Fruit fly (Drosophila melanogaster) whole organism, embryonic: ENCODE data around the gene Lrch.

ENCODE experiments used
- Bgb ChIP-seq: fragments of 200-800 bp; sonication (Bioruptor generic); IDR thresholded peaks from 2 replicates; pipeline ENCODE4 v1.3.6; 2022; ENCODE audit warnings: missing biosample characterization, missing genetic modification characterization; ENCODE audit not compliant: partially characterized antibody
- BtbVII ChIP-seq: fragments of 200-800 bp; sonication (Bioruptor generic); optimal IDR thresholded peaks from 3 replicates; lab custom pipeline; 2017; ENCODE audit warnings: missing biosample characterization, mild to moderate bottlenecking, missing genetic modification characterization
- C15 ChIP-seq: fragments of 200-800 bp; sonication (Bioruptor generic); IDR thresholded peaks from 3 replicates; pipeline ENCODE4 v1.3.6; 2022; ENCODE audit warnings: missing biosample characterization, missing genetic modification characterization
- CG10654 ChIP-seq: fragments of 200-800 bp; sonication (Bioruptor generic); optimal IDR thresholded peaks from 2 replicates; lab custom pipeline; 2016; ENCODE audit warnings: missing biosample characterization, missing genetic modification characterization
- CG12104 ChIP-seq: fragments of 200-800 bp; sonication (Bioruptor generic); optimal IDR thresholded peaks from 3 replicates; lab custom pipeline; 2016; ENCODE audit warnings: missing biosample characterization, missing genetic modification characterization
- CG12769 ChIP-seq: fragments of 200-800 bp; sonication (Bioruptor generic); optimal IDR thresholded peaks from 2 replicates; lab custom pipeline; 2019; ENCODE audit warnings: missing biosample characterization, mild to moderate bottlenecking, missing genetic modification characterization, moderate library complexity
- CG13624 ChIP-seq: fragments of 200-800 bp; sonication (Bioruptor generic); optimal IDR thresholded peaks from 2 replicates; lab custom pipeline; 2016; ENCODE audit warnings: missing biosample characterization, missing genetic modification characterization
- CG15696 ChIP-seq: fragments of 200-800 bp; sonication (Bioruptor generic); optimal IDR thresholded peaks from 2 replicates; lab custom pipeline; 2019; ENCODE audit warnings: missing biosample characterization, mild to moderate bottlenecking, missing genetic modification characterization, moderate library complexity
- CG1602 ChIP-seq: fragments of 200-800 bp; sonication (Bioruptor generic); optimal IDR thresholded peaks from 3 replicates; lab custom pipeline; 2016; ENCODE audit warnings: missing biosample characterization, missing genetic modification characterization
- CG18476 ChIP-seq: fragments of 200-800 bp; sonication (Bioruptor generic); optimal IDR thresholded peaks from 2 replicates; lab custom pipeline; 2016; ENCODE audit warnings: missing biosample characterization, mild to moderate bottlenecking, missing genetic modification characterization
- CG18619 ChIP-seq: fragments of 200-800 bp; sonication (Bioruptor generic); optimal IDR thresholded peaks from 3 replicates; lab custom pipeline; 2017; ENCODE audit warnings: missing biosample characterization, mild to moderate bottlenecking, missing genetic modification characterization
- CG31365 ChIP-seq: fragments of 200-800 bp; sonication (Bioruptor generic); optimal IDR thresholded peaks from 2 replicates; lab custom pipeline; 2018; ENCODE audit warnings: missing biosample characterization, mild to moderate bottlenecking, missing genetic modification characterization
- CG42726 ChIP-seq: fragments of 200-800 bp; sonication (Bioruptor generic); IDR thresholded peaks from 2 replicates; pipeline ENCODE4 v1.3.6; 2022; ENCODE audit warnings: missing biosample characterization, missing genetic modification characterization; ENCODE audit not compliant: partially characterized antibody
- CG4424 ChIP-seq: fragments of 200-800 bp; sonication (Bioruptor generic); optimal IDR thresholded peaks from 3 replicates; lab custom pipeline; 2016; ENCODE audit warnings: missing biosample characterization, missing genetic modification characterization
- CG4707 ChIP-seq: fragments of 200-800 bp; sonication (Bioruptor generic); optimal IDR thresholded peaks from 2 replicates; lab custom pipeline; 2018; ENCODE audit warnings: missing biosample characterization, mild to moderate bottlenecking, missing genetic modification characterization, moderate library complexity
- CG5953 ChIP-seq: fragments of 200-800 bp; sonication (Bioruptor generic); IDR thresholded peaks from 2 replicates; pipeline ENCODE4 v1.3.6; 2022; ENCODE audit warnings: missing biosample characterization, missing genetic modification characterization
- CG7963 ChIP-seq: fragments of 200-800 bp; sonication (Bioruptor generic); IDR thresholded peaks from 3 replicates; pipeline ENCODE4 v1.3.6; 2022; ENCODE audit warnings: missing biosample characterization, missing genetic modification characterization; ENCODE audit not compliant: partially characterized antibody
- CG7987 ChIP-seq: fragments of 200-800 bp; sonication (Bioruptor generic); optimal IDR thresholded peaks from 2 replicates; lab custom pipeline; 2018; ENCODE audit warnings: missing biosample characterization, mild to moderate bottlenecking, missing genetic modification characterization, moderate library complexity
- CG8359 ChIP-seq: fragments of 200-800 bp; sonication (Bioruptor generic); optimal IDR thresholded peaks from 2 replicates; lab custom pipeline; 2017; ENCODE audit warnings: missing biosample characterization, mild to moderate bottlenecking, missing genetic modification characterization, borderline replicate concordance
- CG8388 ChIP-seq: fragments of 200-800 bp; sonication (Bioruptor generic); optimal IDR thresholded peaks from 2 replicates; lab custom pipeline; 2019; ENCODE audit warnings: missing biosample characterization, mild to moderate bottlenecking, missing genetic modification characterization, moderate library complexity
- CHES-1-like ChIP-seq: fragments of 200-800 bp; sonication (Bioruptor generic); optimal IDR thresholded peaks from 2 replicates; lab custom pipeline; 2016; ENCODE audit warnings: missing biosample characterization, missing genetic modification characterization
- CkIIα-i1 ChIP-seq: fragments of 200-800 bp; sonication (Bioruptor generic); IDR thresholded peaks from 2 replicates; pipeline ENCODE4 v1.3.6; 2022; ENCODE audit warnings: missing biosample characterization, missing genetic modification characterization
- Dll ChIP-seq: fragments of 200-800 bp; sonication (Bioruptor generic); IDR thresholded peaks from 4 replicates; pipeline ENCODE4 v1.3.6; 2022; ENCODE audit warnings: missing biosample characterization, missing genetic modification characterization; ENCODE audit not compliant: partially characterized antibody
- HHEX ChIP-seq: fragments of 200-800 bp; sonication (Bioruptor generic); optimal IDR thresholded peaks from 3 replicates; lab custom pipeline; 2017; ENCODE audit warnings: missing biosample characterization, mild to moderate bottlenecking, missing genetic modification characterization, missing genetic modification reagents
- HLH3B ChIP-seq: fragments of 200-800 bp; sonication (Bioruptor generic); IDR thresholded peaks from 2 replicates; pipeline ENCODE4 v1.3.6; 2022; ENCODE audit warnings: missing biosample characterization, missing genetic modification characterization
- HLH54F ChIP-seq: fragments of 200-800 bp; sonication (Bioruptor generic); optimal IDR thresholded peaks from 3 replicates; lab custom pipeline; 2016; ENCODE audit warnings: missing biosample characterization, missing genetic modification characterization
- Hsf ChIP-seq: fragments of 200-800 bp; sonication (Bioruptor generic); optimal IDR thresholded peaks from 3 replicates; lab custom pipeline; 2016; ENCODE audit warnings: missing biosample characterization, missing genetic modification characterization
- Lpt ChIP-seq: fragments of >200 bp; optimal IDR thresholded peaks from 2 replicates; lab custom pipeline; 2018; ENCODE audit warnings: missing biosample characterization, missing genetic modification characterization
- Myb ChIP-seq: fragments of 200-800 bp; sonication (Bioruptor generic); optimal IDR thresholded peaks from 2 replicates; lab custom pipeline; 2016; ENCODE audit warnings: missing biosample characterization, missing genetic modification characterization
- Nf-YC ChIP-seq: fragments of 200-800 bp; optimal IDR thresholded peaks from 3 replicates; lab custom pipeline; 2019; ENCODE audit warnings: missing biosample characterization, mild to moderate bottlenecking, missing genetic modification characterization, moderate library complexity
- Ravus ChIP-seq: fragments of 200-800 bp; sonication (Bioruptor generic); IDR thresholded peaks from 2 replicates; pipeline ENCODE4 v1.3.6; 2022; ENCODE audit warnings: missing biosample characterization, missing genetic modification characterization
- Rx ChIP-seq: fragments of 200-800 bp; sonication (Bioruptor generic); IDR thresholded peaks from 2 replicates; pipeline ENCODE4 v1.3.6; 2022; ENCODE audit warnings: missing biosample characterization, missing genetic modification characterization
- Sry-δ ChIP-seq: fragments of 200-800 bp; sonication (Bioruptor generic); optimal IDR thresholded peaks from 2 replicates; lab custom pipeline; 2016; ENCODE audit warnings: missing biosample characterization, missing genetic modification characterization
- ato ChIP-seq: fragments of 200-800 bp; sonication (Bioruptor generic); IDR thresholded peaks from 2 replicates; pipeline ENCODE4 v1.3.6; 2022; ENCODE audit warnings: missing biosample characterization, missing genetic modification characterization; ENCODE audit not compliant: partially characterized antibody
- bab2 ChIP-seq: fragments of 200-800 bp; sonication (Bioruptor generic); optimal IDR thresholded peaks from 2 replicates; lab custom pipeline; 2016; ENCODE audit warnings: missing biosample characterization, missing genetic modification characterization
- bigmax ChIP-seq: fragments of 200-800 bp; sonication (Bioruptor generic); optimal IDR thresholded peaks from 2 replicates; lab custom pipeline; 2018; ENCODE audit warnings: missing biosample characterization, mild to moderate bottlenecking, missing genetic modification characterization
- cg ChIP-seq: fragments of 200-800 bp; sonication (Bioruptor generic); optimal IDR thresholded peaks from 3 replicates; lab custom pipeline; 2019; ENCODE audit warnings: missing biosample characterization, mild to moderate bottlenecking, missing genetic modification characterization, moderate library complexity
- dmrt11E ChIP-seq: fragments of 200-800 bp; sonication (Bioruptor generic); optimal IDR thresholded peaks from 3 replicates; lab custom pipeline; 2018; ENCODE audit warnings: missing biosample characterization, mild to moderate bottlenecking, missing genetic modification characterization, moderate library complexity
- fu2 ChIP-seq: fragments of 200-800 bp; sonication (Bioruptor generic); optimal IDR thresholded peaks from 2 replicates; lab custom pipeline; 2016; ENCODE audit warnings: missing biosample characterization, missing genetic modification characterization
- jumu ChIP-seq: fragments of 200-800 bp; sonication (Bioruptor generic); optimal IDR thresholded peaks from 3 replicates; lab custom pipeline; 2016; ENCODE audit warnings: missing biosample characterization, missing genetic modification characterization
- lab ChIP-seq: fragments of 200-800 bp; sonication (Bioruptor generic); optimal IDR thresholded peaks from 3 replicates; lab custom pipeline; 2017; ENCODE audit warnings: missing biosample characterization, missing genetic modification characterization, mild to moderate bottlenecking, moderate library complexity, missing genetic modification reagents
- lilli ChIP-seq: fragments of 200-800 bp; sonication (Bioruptor generic); optimal IDR thresholded peaks from 3 replicates; lab custom pipeline; 2016; ENCODE audit warnings: missing biosample characterization, missing genetic modification characterization
- p53 ChIP-seq: fragments of 200-800 bp; sonication (Bioruptor generic); optimal IDR thresholded peaks from 2 replicates; lab custom pipeline; 2016; ENCODE audit warnings: missing biosample characterization, missing genetic modification characterization
- pho ChIP-seq: fragments of 200-800 bp; sonication (Bioruptor generic); optimal IDR thresholded peaks from 2 replicates; lab custom pipeline; 2016; ENCODE audit warnings: missing biosample characterization, missing genetic modification characterization
- schlank ChIP-seq: fragments of 200-800 bp; sonication (Bioruptor generic); optimal IDR thresholded peaks from 2 replicates; lab custom pipeline; 2018; ENCODE audit warnings: missing biosample characterization, mild to moderate bottlenecking, missing genetic modification characterization
- sisA ChIP-seq: fragments of 200-800 bp; sonication (Bioruptor generic); IDR thresholded peaks from 2 replicates; pipeline ENCODE4 v1.3.6; 2022; ENCODE audit warnings: missing biosample characterization, missing genetic modification characterization
- ssp ChIP-seq: fragments of 200-800 bp; sonication (Bioruptor generic); IDR thresholded peaks from 2 replicates; pipeline ENCODE4 v1.3.6; 2022; ENCODE audit warnings: missing biosample characterization, missing genetic modification characterization
- sug ChIP-seq: fragments of 200-800 bp; optimal IDR thresholded peaks from 2 replicates; lab custom pipeline; 2019; ENCODE audit warnings: missing biosample characterization, mild to moderate bottlenecking, missing genetic modification characterization, moderate library complexity
- vnd ChIP-seq: fragments of 200-800 bp; sonication (Bioruptor generic); IDR thresholded peaks from 3 replicates; pipeline ENCODE4 v1.3.6; 2022; ENCODE audit warnings: missing biosample characterization, missing genetic modification characterization; ENCODE audit not compliant: partially characterized antibody

The Lrch gene

dm6 chr2L:17384331-17385220 lies 661 bp upstream of the Lrch start, which contains the start of gene CLIP-190:
Gene CLIP-190 (plus strand): TSS chr2L:17384700.
- TF ChIP-seq cg (GFP tag; lab: Kevin White, UChicago) (peak; percentile 62), CG31365 (tag; lab: Kevin White, UChicago) (no peak), C15 (GFP tag; lab: Robert Waterston, UW) (no peak), CG18476 (peak; percentile 17), CG4424 (no peak), jumu (GFP tag; lab: Kevin White, UChicago) (peak; percentile 3), sisA (GFP tag; lab: Robert Waterston, UW) (no peak), sug (tag; lab: Kevin White, UChicago) (no peak), ato (peak; percentile 56), Sry-δ (GFP tag; lab: Kevin White, UChicago) (peak; percentile 93), CG10654 (GFP tag; lab: Kevin White, UChicago) (no peak), bab2 (GFP tag; lab: Kevin White, UChicago) (no peak), CG7963 (peak; percentile 72; the same call in 2 of the 3 replicates), CG7987 (GFP tag; lab: Kevin White, UChicago) (no peak), ssp (GFP tag; lab: Robert Waterston, UW) (no peak), CG8359 (GFP tag; lab: Kevin White, UChicago) (no peak), Myb (GFP tag; lab: Kevin White, UChicago) (peak; percentile 2), CG13624 (GFP tag; lab: Kevin White, UChicago) (peak; percentile 30), HLH3B (GFP tag; lab: Robert Waterston, UW) (no peak), Hsf (GFP tag; lab: Kevin White, UChicago) (peak; percentile 25), CG5953 (GFP tag; lab: Robert Waterston, UW) (no peak), Ravus (GFP tag; lab: Robert Waterston, UW) (no peak), CG12769 (tag; lab: Kevin White, UChicago) (peak; percentile 12), CG42726 (GFP tag; lab: Robert Waterston, UW) (peak; percentile 74; the same call in 1 of the 2 replicates), HLH54F (GFP tag; lab: Kevin White, UChicago) (peak; percentile 6), CG12104 (GFP tag; lab: Kevin White, UChicago) (no peak), Lpt (GFP tag; lab: Kevin White, UChicago) (no peak), CG15696 (tag; lab: Kevin White, UChicago) (no peak), dmrt11E (tag; lab: Kevin White, UChicago) (no peak), bigmax (GFP tag; lab: Kevin White, UChicago) (no peak), p53 (GFP tag; lab: Kevin White, UChicago) (no peak), lab (GFP tag; lab: Kevin White, UChicago) (no peak), CG8388 (GFP tag; lab: Kevin White, UChicago) (no peak), CG18619 (GFP tag; lab: Kevin White, UChicago) (no peak), HHEX (GFP tag; lab: Kevin White, UChicago) (no peak), CkIIα-i1 (GFP tag; lab: Robert Waterston, UW) (no peak), CG4707 (GFP tag; lab: Kevin White, UChicago) (no peak), Bgb (GFP tag; lab: Robert Waterston, UW) (peak; percentile 81), lilli (GFP tag; lab: Kevin White, UChicago) (peak; percentile 35), schlank (tag; lab: Kevin White, UChicago) (no peak), Dll (GFP tag; lab: Robert Waterston, UW) (peak; percentile 64; the same call in 2 of the 4 replicates), Rx (no peak), pho (GFP tag; lab: Kevin White, UChicago) (peak; percentile 30), Nf-YC (no peak), CG1602 (GFP tag; lab: Kevin White, UChicago) (no peak), vnd (GFP tag; lab: Robert Waterston, UW) (peak; percentile 39; the same call in 2 of the 3 replicates), BtbVII (GFP tag; lab: Kevin White, UChicago) (no peak), fu2 (no peak), CHES-1-like (peak; percentile 37)
